Fruit fly (Drosophila melanogaster) Kc167 (cell line): ENCODE data around the gene CG6712.

ENCODE experiments used
- Myc ChIP-seq: fragments of >200 bp; optimal IDR thresholded peaks from 2 replicates; lab custom pipeline; 2017; ENCODE audit warnings: missing external identifiers
- psq ChIP-seq: fragments of >200 bp; optimal IDR thresholded peaks from 2 replicates; lab custom pipeline; 2017; ENCODE audit warnings: missing external identifiers
- ttk ChIP-seq: sonication (Bioruptor generic); optimal IDR thresholded peaks from 2 replicates; lab custom pipeline; 2017; ENCODE audit warnings: missing external identifiers

- TF ChIP-seq Myc (lab: Kevin White, UChicago), result no peak
- no peak for TF ChIP-seq psq
- TF ChIP-seq ttk (lab: Kevin White, UChicago), result no peak
Measured at dm6 chr2L:12114159-12114558, 17.8 kb upstream of the CG6712 start, which contains the start of gene CG17211.
